Fruit fly (Drosophila melanogaster) S2 (cell line): ENCODE measurements around the gene Syx18.

ENCODE experiments used
- CG8478 ChIP-seq: fragments of >200 bp; optimal IDR thresholded peaks from 2 replicates; lab custom pipeline; 2018
- CTCF ChIP-seq, 2 experiments: fragments of >200 bp; optimal IDR thresholded peaks; 2 replicates each; lab custom pipeline; 2018

- TF ChIP-seq CTCF (optimal IDR thresholded peaks at IDR 0.05; lab: Kevin White, UChicago) (no peak), CG8478 (lab: Kevin White, UChicago) (no peak)
Observed at dm6 chr3R:24590276-24590675, 35.1 kb downstream of the Syx18 start.
